Fruit fly (Drosophila melanogaster) whole organism, embryonic: Measurements from ENCODE around the gene CG7611.

ENCODE experiments used
- Adf1 ChIP-seq: fragments of 200-800 bp; sonication (Bioruptor generic); IDR thresholded peaks from 2 replicates; pipeline ENCODE4 v1.3.6; 2022; ENCODE audit warnings: missing biosample characterization, missing genetic modification characterization
- BtbVII ChIP-seq: fragments of 200-800 bp; sonication (Bioruptor generic); optimal IDR thresholded peaks from 3 replicates; lab custom pipeline; 2017; ENCODE audit warnings: missing biosample characterization, mild to moderate bottlenecking, missing genetic modification characterization
- CG12769 ChIP-seq: fragments of 200-800 bp; sonication (Bioruptor generic); optimal IDR thresholded peaks from 2 replicates; lab custom pipeline; 2019; ENCODE audit warnings: missing biosample characterization, mild to moderate bottlenecking, missing genetic modification characterization, moderate library complexity
- CG13123 ChIP-seq: fragments of 200-800 bp; sonication (Bioruptor generic); optimal IDR thresholded peaks from 2 replicates; lab custom pipeline; 2016; ENCODE audit warnings: missing biosample characterization, missing genetic modification characterization
- CG13775 ChIP-seq: fragments of 200-800 bp; sonication (Bioruptor generic); optimal IDR thresholded peaks from 3 replicates; lab custom pipeline; 2017; ENCODE audit warnings: missing biosample characterization, mild to moderate bottlenecking, missing genetic modification characterization
- CG14667 ChIP-seq: fragments of 200-800 bp; sonication (Bioruptor generic); IDR thresholded peaks from 2 replicates; pipeline ENCODE4 v1.3.6; 2022; ENCODE audit warnings: missing biosample characterization, missing genetic modification characterization
- CG14710 ChIP-seq: fragments of 200-800 bp; sonication (Bioruptor generic); optimal IDR thresholded peaks from 3 replicates; lab custom pipeline; 2019; ENCODE audit warnings: missing biosample characterization, mild to moderate bottlenecking, missing genetic modification characterization, moderate library complexity
- CG16863 ChIP-seq: fragments of 200-800 bp; sonication (Bioruptor generic); optimal IDR thresholded peaks from 3 replicates; lab custom pipeline; 2016; ENCODE audit warnings: missing biosample characterization, missing genetic modification characterization
- CG17829 ChIP-seq: fragments of 200-800 bp; optimal IDR thresholded peaks from 2 replicates; lab custom pipeline; 2019; ENCODE audit warnings: missing biosample characterization, mild to moderate bottlenecking, missing genetic modification characterization, moderate library complexity
- CG18764 ChIP-seq: fragments of 200-800 bp; sonication (Bioruptor generic); optimal IDR thresholded peaks from 3 replicates; lab custom pipeline; 2016; ENCODE audit warnings: missing biosample characterization, missing genetic modification characterization
- CG2116 ChIP-seq: fragments of 200-800 bp; sonication (Bioruptor generic); optimal IDR thresholded peaks from 3 replicates; lab custom pipeline; 2018; ENCODE audit warnings: missing biosample characterization, mild to moderate bottlenecking, missing genetic modification characterization
- CG2129 ChIP-seq: fragments of 200-800 bp; sonication (Bioruptor generic); IDR thresholded peaks from 2 replicates; pipeline ENCODE4 v1.3.6; 2022; ENCODE audit warnings: missing biosample characterization, missing genetic modification characterization; ENCODE audit not compliant: partially characterized antibody
- CG2875 ChIP-seq: fragments of 200-800 bp; sonication (Bioruptor generic); optimal IDR thresholded peaks from 2 replicates; lab custom pipeline; 2017; ENCODE audit warnings: missing biosample characterization, mild to moderate bottlenecking, missing genetic modification characterization, missing genetic modification reagents
- CG31365 ChIP-seq: fragments of 200-800 bp; sonication (Bioruptor generic); optimal IDR thresholded peaks from 2 replicates; lab custom pipeline; 2018; ENCODE audit warnings: missing biosample characterization, mild to moderate bottlenecking, missing genetic modification characterization
- CG31441 ChIP-seq: fragments of 200-800 bp; sonication (Bioruptor generic); IDR thresholded peaks from 2 replicates; pipeline ENCODE4 v1.3.6; 2022; ENCODE audit warnings: missing biosample characterization, missing genetic modification characterization
- CG3407 ChIP-seq: fragments of 200-800 bp; sonication (Bioruptor generic); optimal IDR thresholded peaks from 2 replicates; lab custom pipeline; 2018; ENCODE audit warnings: missing biosample characterization, mild to moderate bottlenecking, missing genetic modification characterization
- CG42726 ChIP-seq: fragments of 200-800 bp; sonication (Bioruptor generic); IDR thresholded peaks from 2 replicates; pipeline ENCODE4 v1.3.6; 2022; ENCODE audit warnings: missing biosample characterization, missing genetic modification characterization; ENCODE audit not compliant: partially characterized antibody
- CG4617 ChIP-seq: fragments of 200-800 bp; sonication (Bioruptor generic); optimal IDR thresholded peaks from 3 replicates; lab custom pipeline; 2016; ENCODE audit warnings: missing biosample characterization, missing genetic modification characterization, borderline replicate concordance
- CG6689 ChIP-seq: fragments of 200-800 bp; sonication (Bioruptor generic); IDR thresholded peaks from 2 replicates; pipeline ENCODE4 v1.3.6; 2022; ENCODE audit warnings: missing biosample characterization, missing genetic modification characterization
- CG8281 ChIP-seq: fragments of 200-800 bp; sonication (Bioruptor generic); optimal IDR thresholded peaks from 2 replicates; lab custom pipeline; 2018; ENCODE audit warnings: missing biosample characterization, mild to moderate bottlenecking, missing genetic modification characterization, moderate library complexity
- CG8765 ChIP-seq: fragments of 200-800 bp; sonication (Bioruptor generic); IDR thresholded peaks from 2 replicates; pipeline ENCODE4 v1.3.6; 2022; ENCODE audit warnings: missing biosample characterization, missing genetic modification characterization
- CG9876 ChIP-seq: fragments of 200-800 bp; sonication (Bioruptor generic); optimal IDR thresholded peaks from 2 replicates; lab custom pipeline; 2016; ENCODE audit warnings: missing biosample characterization, missing genetic modification characterization
- Dfd ChIP-seq, 2 experiments: fragments of >200 bp; optimal IDR thresholded peaks; 2 replicates each; lab custom pipeline; 2017; ENCODE audit warnings: missing biosample characterization in 2 of 2, missing genetic modification characterization in 2 of 2
- Dip2 ChIP-seq: fragments of 200-800 bp; sonication (Bioruptor generic); IDR thresholded peaks from 2 replicates; pipeline ENCODE4 v1.3.6; 2022; ENCODE audit warnings: missing biosample characterization, missing genetic modification characterization
- Drgx ChIP-seq: fragments of 200-800 bp; sonication (Bioruptor generic); IDR thresholded peaks from 2 replicates; pipeline ENCODE4 v1.3.6; 2022; ENCODE audit warnings: missing biosample characterization, missing genetic modification characterization
- Max ChIP-seq: fragments of 200-800 bp; sonication (Bioruptor generic); optimal IDR thresholded peaks from 2 replicates; lab custom pipeline; 2016; ENCODE audit warnings: missing biosample characterization, mild to moderate bottlenecking, missing genetic modification characterization
- Meics ChIP-seq: fragments of 200-800 bp; sonication (Bioruptor generic); optimal IDR thresholded peaks from 2 replicates; lab custom pipeline; 2017; ENCODE audit warnings: missing biosample characterization, mild to moderate bottlenecking, missing genetic modification characterization
- Opbp ChIP-seq: fragments of 200-800 bp; sonication (Bioruptor generic); IDR thresholded peaks from 3 replicates; pipeline ENCODE4 v1.3.6; 2022; ENCODE audit warnings: missing biosample characterization, missing genetic modification characterization; ENCODE audit not compliant: partially characterized antibody
- Ptx1 ChIP-seq: fragments of 200-800 bp; sonication (Bioruptor generic); IDR thresholded peaks from 2 replicates; pipeline ENCODE4 v1.3.6; 2022; ENCODE audit warnings: missing biosample characterization, missing genetic modification characterization
- Side ChIP-seq: fragments of 200-800 bp; sonication (Bioruptor generic); optimal IDR thresholded peaks from 2 replicates; lab custom pipeline; 2016; ENCODE audit warnings: missing biosample characterization, missing genetic modification characterization
- Spps ChIP-seq: fragments of 200-800 bp; sonication (Bioruptor generic); optimal IDR thresholded peaks from 2 replicates; lab custom pipeline; 2018; ENCODE audit warnings: missing biosample characterization, mild to moderate bottlenecking, missing genetic modification characterization
- TFAM ChIP-seq: fragments of 200-800 bp; sonication (Bioruptor generic); optimal IDR thresholded peaks from 2 replicates; lab custom pipeline; 2017; ENCODE audit warnings: missing biosample characterization, missing genetic modification characterization, inconsistent platforms
- ase ChIP-seq: fragments of 200-800 bp; sonication (Bioruptor generic); IDR thresholded peaks from 3 replicates; pipeline ENCODE4 v1.3.6; 2022; ENCODE audit warnings: missing biosample characterization, missing genetic modification characterization
- ato ChIP-seq: fragments of 200-800 bp; sonication (Bioruptor generic); IDR thresholded peaks from 2 replicates; pipeline ENCODE4 v1.3.6; 2022; ENCODE audit warnings: missing biosample characterization, missing genetic modification characterization; ENCODE audit not compliant: partially characterized antibody
- bowl ChIP-seq: fragments of 200-800 bp; sonication (Bioruptor generic); IDR thresholded peaks from 2 replicates; pipeline ENCODE4 v1.3.6; 2022; ENCODE audit warnings: missing biosample characterization, missing genetic modification characterization
- br ChIP-seq: fragments of >200 bp; optimal IDR thresholded peaks from 2 replicates; lab custom pipeline; 2017
- btn ChIP-seq: fragments of 200-800 bp; sonication (Bioruptor generic); optimal IDR thresholded peaks from 2 replicates; lab custom pipeline; 2016; ENCODE audit warnings: missing biosample characterization, missing genetic modification characterization
- dati ChIP-seq: fragments of 200-800 bp; sonication (Bioruptor generic); IDR thresholded peaks from 2 replicates; pipeline ENCODE4 v1.3.6; 2022; ENCODE audit warnings: missing biosample characterization, missing genetic modification characterization
- dmrt99B ChIP-seq: fragments of 200-800 bp; sonication (Bioruptor generic); optimal IDR thresholded peaks from 2 replicates; lab custom pipeline; 2018; ENCODE audit warnings: missing biosample characterization, mild to moderate bottlenecking, missing genetic modification characterization, moderate library complexity
- esg ChIP-seq: fragments of 200-800 bp; sonication (Bioruptor generic); conservative IDR thresholded peaks from 2 replicates; pipeline ENCODE4 v1.3.6; 2022; ENCODE audit warnings: missing biosample characterization, missing genetic modification characterization
- ham ChIP-seq: fragments of 200-800 bp; sonication (Bioruptor generic); IDR thresholded peaks from 2 replicates; pipeline ENCODE4 v1.3.6; 2022; ENCODE audit warnings: missing biosample characterization, missing genetic modification characterization
- klu ChIP-seq: fragments of 200-800 bp; sonication (Bioruptor generic); IDR thresholded peaks from 2 replicates; pipeline ENCODE4 v1.3.6; 2022; ENCODE audit warnings: missing biosample characterization, missing genetic modification characterization
- lbe ChIP-seq: fragments of 200-800 bp; sonication (Bioruptor generic); optimal IDR thresholded peaks from 2 replicates; lab custom pipeline; 2016; ENCODE audit warnings: missing biosample characterization, mild to moderate bottlenecking, missing genetic modification characterization
- mirr ChIP-seq: fragments of 200-800 bp; sonication (Bioruptor generic); optimal IDR thresholded peaks from 3 replicates; lab custom pipeline; 2018; ENCODE audit warnings: missing biosample characterization, mild to moderate bottlenecking, missing genetic modification characterization
- nerfin-1 ChIP-seq: fragments of 200-800 bp; sonication (Bioruptor generic); optimal IDR thresholded peaks from 3 replicates; lab custom pipeline; 2019; ENCODE audit warnings: missing biosample characterization, mild to moderate bottlenecking, missing genetic modification characterization, moderate library complexity
- nmo ChIP-seq: fragments of 200-800 bp; sonication (Bioruptor generic); optimal IDR thresholded peaks from 2 replicates; lab custom pipeline; 2018; ENCODE audit warnings: missing biosample characterization, mild to moderate bottlenecking, missing genetic modification characterization, moderate library complexity
- pan ChIP-seq, 4 experiments: fragments of >200 bp in 3 of 4; fragments of 200-800 bp in 1 of 4; sonication (Bioruptor generic) in 1 of 4; optimal IDR thresholded peaks in 3 of 4; IDR thresholded peaks in 1 of 4; 2 replicates each; pipeline versions ENCODE4 v1.3.6 to Lab custom; 2017 to 2022; ENCODE audit warnings: missing biosample characterization in 2 of 4, missing genetic modification characterization in 2 of 4, mixed read lengths in 1 of 4
- pnt ChIP-seq: fragments of 200-800 bp; sonication (Bioruptor generic); optimal IDR thresholded peaks from 3 replicates; lab custom pipeline; 2016; ENCODE audit warnings: missing biosample characterization, missing genetic modification characterization
- tin ChIP-seq: fragments of 200-800 bp; sonication (Bioruptor generic); optimal IDR thresholded peaks from 3 replicates; lab custom pipeline; 2016; ENCODE audit warnings: missing biosample characterization, missing genetic modification characterization
- tna ChIP-seq: fragments of 200-800 bp; sonication (Bioruptor generic); IDR thresholded peaks from 2 replicates; pipeline ENCODE4 v1.3.6; 2022; ENCODE audit warnings: missing biosample characterization, missing genetic modification characterization; ENCODE audit not compliant: partially characterized antibody

CG7611 gene

DNA sequence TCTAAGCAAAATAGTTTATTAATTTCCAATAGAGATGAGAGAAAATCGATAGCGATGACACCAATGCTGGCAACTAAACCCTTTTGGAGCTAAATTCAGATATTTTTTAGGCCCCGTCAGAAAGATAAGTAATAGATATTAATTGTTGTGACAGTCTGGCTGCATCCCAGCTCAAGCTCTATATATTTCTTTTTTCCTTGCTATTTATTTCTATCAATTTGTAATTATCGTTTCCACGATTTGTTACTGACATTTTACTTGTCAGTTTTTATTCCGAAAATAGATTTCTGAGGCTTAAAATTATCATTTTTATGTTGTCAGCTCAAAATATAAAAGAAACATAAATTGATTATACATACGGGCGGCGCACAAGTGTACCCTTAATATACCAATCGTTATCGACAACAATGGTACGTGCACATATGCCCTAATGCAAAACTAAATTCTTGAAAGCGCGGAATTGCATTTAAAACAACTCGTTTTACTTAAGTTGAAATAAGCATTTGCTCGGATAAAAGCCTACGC is 45.9 kb downstream of the CG7611 start, which contains the start of the genes CRIF and SMC5 (continued):
- TF ChIP-seq CG13775 (GFP tag; lab: Kevin White, UChicago) = peak; percentile 85
- peak; percentile 67 for TF ChIP-seq CG17829 (tag; lab: Kevin White, UChicago)
- no peak for TF ChIP-seq Adf1 (GFP tag; lab: Robert Waterston, UW)
- no peak for TF ChIP-seq Meics (GFP tag; lab: Kevin White, UChicago)
- no peak for TF ChIP-seq dmrt99B (tag; lab: Kevin White, UChicago)
- TF ChIP-seq CG13123 (GFP tag; lab: Kevin White, UChicago) = no peak
- TF ChIP-seq btn = no peak
- TF ChIP-seq CG42726 (GFP tag; lab: Robert Waterston, UW) = no peak
- TF ChIP-seq nerfin-1 (tag; lab: Kevin White, UChicago) = peak; percentile 42
- TF ChIP-seq lbe = no peak
- TF ChIP-seq Dfd (GFP tag; optimal IDR thresholded peaks at IDR 0.05; lab: Kevin White, UChicago) = no peak
- peak; percentile 56 for TF ChIP-seq tin (GFP tag; lab: Kevin White, UChicago)
- no peak for TF ChIP-seq Drgx (GFP tag; lab: Robert Waterston, UW)
- peak; percentile 32 for TF ChIP-seq CG16863
- TF ChIP-seq Ptx1 = peak; percentile 49
- TF ChIP-seq br (lab: Kevin White, UChicago) = no peak
- no peak for TF ChIP-seq Opbp (GFP tag; lab: Robert Waterston, UW)
- no peak for TF ChIP-seq TFAM (GFP tag; lab: Kevin White, UChicago)
- peak; percentile 81 for TF ChIP-seq nmo (GFP tag; lab: Kevin White, UChicago)
- TF ChIP-seq BtbVII = no peak
- no peak for TF ChIP-seq CG14667 (GFP tag; lab: Robert Waterston, UW)
- no peak for TF ChIP-seq ato (GFP tag; lab: Robert Waterston, UW)
- TF ChIP-seq CG14710 (tag; lab: Kevin White, UChicago) = peak; percentile 78
- TF ChIP-seq klu (GFP tag; lab: Robert Waterston, UW) = no peak; the same call in 1 of the 2 replicates
- TF ChIP-seq pnt (GFP tag; lab: Kevin White, UChicago) = peak; percentile 30
- TF ChIP-seq tna (GFP tag; lab: Robert Waterston, UW) = no peak
- no peak for TF ChIP-seq pan (optimal IDR thresholded peaks at IDR 0.05; lab: Kevin White, UChicago)
- peak in 1 of 2 experiments; percentile 53 for TF ChIP-seq pan (GFP tag; optimal IDR thresholded peaks at IDR 0.05 in 1 of 2, IDR thresholded peaks at IDR 0.05 in 1 of 2)
- TF ChIP-seq CG3407 (GFP tag; lab: Kevin White, UChicago) = no peak
- TF ChIP-seq ase (GFP tag; lab: Robert Waterston, UW) = no peak
- no peak; the same call in 1 of the 2 replicates for TF ChIP-seq CG31441 (GFP tag; lab: Robert Waterston, UW)
- TF ChIP-seq Side (GFP tag; lab: Kevin White, UChicago) = peak; percentile 46
- TF ChIP-seq bowl (GFP tag; lab: Robert Waterston, UW) = no peak
- no peak for TF ChIP-seq CG8281 (tag; lab: Kevin White, UChicago)
- TF ChIP-seq CG9876 (GFP tag; lab: Kevin White, UChicago) = peak; percentile 48
- TF ChIP-seq CG8765 (GFP tag; lab: Robert Waterston, UW) = no peak
- peak; percentile 15 for TF ChIP-seq Spps (tag; lab: Kevin White, UChicago)
- TF ChIP-seq CG2875 (GFP tag; lab: Kevin White, UChicago) = no peak
- TF ChIP-seq CG18764 (GFP tag; lab: Kevin White, UChicago) = peak; percentile 99
- TF ChIP-seq CG2116 = peak; percentile 70
- TF ChIP-seq CG2129 (GFP tag; lab: Robert Waterston, UW) = no peak
- peak; percentile 62 for TF ChIP-seq Max (GFP tag; lab: Kevin White, UChicago)
- TF ChIP-seq CG6689 = no peak; the same call in 1 of the 2 replicates
- TF ChIP-seq CG31365 = no peak
- no peak for TF ChIP-seq ham (GFP tag; lab: Robert Waterston, UW)
- TF ChIP-seq CG12769 = no peak
- no peak for TF ChIP-seq dati (GFP tag; lab: Robert Waterston, UW)
- peak; percentile 68 for TF ChIP-seq CG4617 (GFP tag; lab: Kevin White, UChicago)
- TF ChIP-seq esg = peak; percentile 48
- no peak for TF ChIP-seq mirr (GFP tag; lab: Kevin White, UChicago)
- no peak for TF ChIP-seq Dip2
